Fruit fly (Drosophila melanogaster): ENCODE measurements around the gene Sras.
A peak's percentile ranks its signal among the peaks of the same experiment; 100 is the strongest.

dm6 chr3L:5578595-5578994 is 15.0 kb downstream of the Sras start:
- TF ChIP-seq CG2678 (tag; optimal IDR thresholded peaks at IDR 0.05): no peak
- no peak for TF ChIP-seq TFAM (GFP tag; optimal IDR thresholded peaks at IDR 0.05)
- no peak for TF ChIP-seq mam (GFP tag; optimal IDR thresholded peaks at IDR 0.05)
- TF ChIP-seq pzg (GFP tag; optimal IDR thresholded peaks at IDR 0.05): no peak
- TF ChIP-seq CG12071 (GFP tag; optimal IDR thresholded peaks at IDR 0.05): no peak
- TF ChIP-seq klu (GFP tag; IDR thresholded peaks at IDR 0.05): no peak
- no peak for TF ChIP-seq bsh (GFP tag; optimal IDR thresholded peaks at IDR 0.05)
- TF ChIP-seq CTCF (GFP tag; optimal IDR thresholded peaks at IDR 0.05): no peak
- TF ChIP-seq Awh (GFP tag; IDR thresholded peaks at IDR 0.05): 0 out of 2 replicates have a peak, but pooled peaks have one; percentile 26
- no peak for TF ChIP-seq CG4820 (GFP tag; optimal IDR thresholded peaks at IDR 0.05)
- TF ChIP-seq h (optimal IDR thresholded peaks at IDR 0.05): no peak
- no peak for TF ChIP-seq chm (GFP tag; IDR thresholded peaks at IDR 0.05)
- no peak for TF ChIP-seq Med (GFP tag)
